Fruit fly (Drosophila melanogaster) whole organism, embryonic: ENCODE results near the gene Xport-B.

Experiments
- Abd-B ChIP-seq: fragments of 200-800 bp; sonication (Bioruptor generic); optimal IDR thresholded peaks from 2 replicates; lab custom pipeline; 2018; ENCODE audit warnings: missing biosample characterization, mild to moderate bottlenecking, missing genetic modification characterization, moderate library complexity
- BEAF-32 ChIP-seq: fragments of 200-800 bp; sonication (Bioruptor generic); optimal IDR thresholded peaks from 3 replicates; lab custom pipeline; 2017; ENCODE audit warnings: missing biosample characterization, missing genetic modification characterization, mild to moderate bottlenecking, moderate library complexity, missing genetic modification reagents
- Bdp1 ChIP-seq: fragments of 200-800 bp; sonication (Bioruptor generic); optimal IDR thresholded peaks from 3 replicates; lab custom pipeline; 2016; ENCODE audit warnings: missing biosample characterization, missing genetic modification characterization
- CG10209 ChIP-seq: fragments of 200-800 bp; sonication (Bioruptor generic); optimal IDR thresholded peaks from 3 replicates; lab custom pipeline; 2017; ENCODE audit warnings: missing biosample characterization, mild to moderate bottlenecking, missing genetic modification characterization, missing genetic modification reagents
- CG10462 ChIP-seq: fragments of 200-800 bp; sonication (Bioruptor generic); optimal IDR thresholded peaks from 2 replicates; lab custom pipeline; 2016; ENCODE audit warnings: missing biosample characterization, missing genetic modification characterization
- CG12104 ChIP-seq: fragments of 200-800 bp; sonication (Bioruptor generic); optimal IDR thresholded peaks from 3 replicates; lab custom pipeline; 2016; ENCODE audit warnings: missing biosample characterization, missing genetic modification characterization
- CG13424 ChIP-seq: fragments of 200-800 bp; sonication (Bioruptor generic); optimal IDR thresholded peaks from 2 replicates; lab custom pipeline; 2019; ENCODE audit warnings: missing biosample characterization, mild to moderate bottlenecking, missing genetic modification characterization, moderate library complexity
- CG14050 ChIP-seq: fragments of 200-800 bp; sonication (Bioruptor generic); IDR thresholded peaks from 3 replicates; pipeline ENCODE4 v1.3.6; 2022; ENCODE audit warnings: missing biosample characterization, missing genetic modification characterization
- CG17361 ChIP-seq: fragments of 200-800 bp; sonication (Bioruptor generic); IDR thresholded peaks from 3 replicates; pipeline ENCODE4 v1.3.6; 2022; ENCODE audit warnings: missing biosample characterization, missing genetic modification characterization
- CG17829 ChIP-seq: fragments of 200-800 bp; optimal IDR thresholded peaks from 2 replicates; lab custom pipeline; 2019; ENCODE audit warnings: missing biosample characterization, mild to moderate bottlenecking, missing genetic modification characterization, moderate library complexity
- CG2678 ChIP-seq: fragments of 200-800 bp; sonication (Bioruptor generic); optimal IDR thresholded peaks from 3 replicates; lab custom pipeline; 2019; ENCODE audit warnings: missing biosample characterization, mild to moderate bottlenecking, missing genetic modification characterization, moderate library complexity
- CG30020 ChIP-seq: fragments of 200-800 bp; optimal IDR thresholded peaks from 2 replicates; lab custom pipeline; 2019; ENCODE audit warnings: missing biosample characterization, mild to moderate bottlenecking, missing genetic modification characterization, moderate library complexity
- CG4404 ChIP-seq: fragments of 200-800 bp; sonication (Bioruptor generic); IDR thresholded peaks from 2 replicates; pipeline ENCODE4 v1.3.6; 2022; ENCODE audit warnings: missing biosample characterization, missing genetic modification characterization
- CG4820 ChIP-seq: fragments of 200-800 bp; sonication (Bioruptor generic); optimal IDR thresholded peaks from 3 replicates; lab custom pipeline; 2016; ENCODE audit warnings: missing biosample characterization, missing genetic modification characterization
- CG6254 ChIP-seq: fragments of 200-800 bp; sonication (Bioruptor generic); optimal IDR thresholded peaks from 3 replicates; lab custom pipeline; 2017; ENCODE audit warnings: mild to moderate bottlenecking, missing biosample characterization, missing genetic modification reagents, missing genetic modification characterization
- CG6765 ChIP-seq: fragments of 200-800 bp; sonication (Bioruptor generic); optimal IDR thresholded peaks from 3 replicates; lab custom pipeline; 2017; ENCODE audit warnings: missing biosample characterization, mild to moderate bottlenecking, missing genetic modification characterization
- CG7271 ChIP-seq: fragments of 200-800 bp; sonication (Bioruptor generic); optimal IDR thresholded peaks from 2 replicates; lab custom pipeline; 2018; ENCODE audit warnings: missing biosample characterization, mild to moderate bottlenecking, missing genetic modification characterization, moderate library complexity
- D19A ChIP-seq: fragments of 200-800 bp; optimal IDR thresholded peaks from 3 replicates; lab custom pipeline; 2019; ENCODE audit warnings: missing biosample characterization, mild to moderate bottlenecking, missing genetic modification characterization, moderate library complexity
- Dip3 ChIP-seq: fragments of 200-800 bp; sonication (Bioruptor generic); optimal IDR thresholded peaks from 3 replicates; lab custom pipeline; 2016; ENCODE audit warnings: missing biosample characterization, missing genetic modification characterization
- H2.0 ChIP-seq: fragments of 200-800 bp; sonication (Bioruptor generic); IDR thresholded peaks from 2 replicates; pipeline ENCODE4 v1.3.6; 2022; ENCODE audit warnings: missing biosample characterization, missing genetic modification characterization
- HmgD ChIP-seq: fragments of 200-800 bp; sonication (Bioruptor generic); optimal IDR thresholded peaks from 3 replicates; lab custom pipeline; 2016; ENCODE audit warnings: missing biosample characterization, missing genetic modification characterization
- Hr51 ChIP-seq, 2 experiments: fragments of 200-800 bp; sonication (Bioruptor generic); optimal IDR thresholded peaks; 2 replicates in 1 of 2; 3 replicates in 1 of 2; lab custom pipeline; 2016 to 2018; ENCODE audit warnings: missing biosample characterization in 2 of 2, missing genetic modification characterization in 2 of 2, mild to moderate bottlenecking in 1 of 2, moderate library complexity in 1 of 2
- Hr78 ChIP-seq, 2 experiments: fragments of 200-800 bp in 1 of 2; fragments of >200 bp in 1 of 2; sonication (Bioruptor generic) in 1 of 2; optimal IDR thresholded peaks; 2 replicates each; lab custom pipeline; 2017 to 2019; ENCODE audit warnings: missing biosample characterization in 2 of 2, missing genetic modification characterization in 2 of 2, mild to moderate bottlenecking in 1 of 2, moderate library complexity in 1 of 2
- Hsf ChIP-seq: fragments of 200-800 bp; sonication (Bioruptor generic); optimal IDR thresholded peaks from 3 replicates; lab custom pipeline; 2016; ENCODE audit warnings: missing biosample characterization, missing genetic modification characterization
- Lim3 ChIP-seq: fragments of 200-800 bp; sonication (Bioruptor generic); IDR thresholded peaks from 2 replicates; pipeline ENCODE4 v1.3.6; 2022; ENCODE audit warnings: missing biosample characterization, missing genetic modification characterization
- Max ChIP-seq: fragments of 200-800 bp; sonication (Bioruptor generic); optimal IDR thresholded peaks from 2 replicates; lab custom pipeline; 2016; ENCODE audit warnings: missing biosample characterization, mild to moderate bottlenecking, missing genetic modification characterization
- NK7.1 ChIP-seq: fragments of 200-800 bp; sonication (Bioruptor generic); optimal IDR thresholded peaks from 3 replicates; lab custom pipeline; 2016; ENCODE audit warnings: missing biosample characterization, missing genetic modification characterization
- Tbp ChIP-seq: fragments of >200 bp; optimal IDR thresholded peaks from 2 replicates; lab custom pipeline; 2018; ENCODE audit warnings: missing biosample characterization, missing genetic modification characterization
- Usf ChIP-seq: fragments of 200-800 bp; sonication (Bioruptor generic); optimal IDR thresholded peaks from 2 replicates; lab custom pipeline; 2017; ENCODE audit warnings: missing genotype, missing biosample characterization, missing genetic modification characterization
- Xbp1 ChIP-seq: fragments of 200-800 bp; sonication (Bioruptor generic); optimal IDR thresholded peaks from 3 replicates; lab custom pipeline; 2016; ENCODE audit warnings: missing biosample characterization, mild to moderate bottlenecking, missing genetic modification characterization
- YL-1 ChIP-seq: fragments of 200-800 bp; sonication (Bioruptor generic); optimal IDR thresholded peaks from 3 replicates; lab custom pipeline; 2017; ENCODE audit warnings: missing biosample characterization, mild to moderate bottlenecking, missing genetic modification characterization
- az2 ChIP-seq: fragments of 200-800 bp; sonication (Bioruptor generic); optimal IDR thresholded peaks from 3 replicates; lab custom pipeline; 2016; ENCODE audit warnings: missing biosample characterization, missing genetic modification characterization
- bowl ChIP-seq: fragments of 200-800 bp; sonication (Bioruptor generic); IDR thresholded peaks from 2 replicates; pipeline ENCODE4 v1.3.6; 2022; ENCODE audit warnings: missing biosample characterization, missing genetic modification characterization
- btn ChIP-seq: fragments of 200-800 bp; sonication (Bioruptor generic); optimal IDR thresholded peaks from 2 replicates; lab custom pipeline; 2016; ENCODE audit warnings: missing biosample characterization, missing genetic modification characterization
- cas ChIP-seq: fragments of 200-800 bp; sonication (Bioruptor generic); IDR thresholded peaks from 2 replicates; pipeline ENCODE4 v1.3.6; 2022; ENCODE audit warnings: missing biosample characterization, missing genetic modification characterization
- crp ChIP-seq, 2 experiments: fragments of 200-800 bp; sonication (Bioruptor generic); optimal IDR thresholded peaks; 2 replicates in 1 of 2; 3 replicates in 1 of 2; lab custom pipeline; 2017; ENCODE audit warnings: missing biosample characterization in 2 of 2, missing genetic modification characterization in 2 of 2, mild to moderate bottlenecking in 1 of 2, moderate library complexity in 1 of 2
- dmrt11E ChIP-seq: fragments of 200-800 bp; sonication (Bioruptor generic); optimal IDR thresholded peaks from 3 replicates; lab custom pipeline; 2018; ENCODE audit warnings: missing biosample characterization, mild to moderate bottlenecking, missing genetic modification characterization, moderate library complexity
- gcm2 ChIP-seq: fragments of 200-800 bp; sonication (Bioruptor generic); optimal IDR thresholded peaks from 2 replicates; lab custom pipeline; 2016; ENCODE audit warnings: missing biosample characterization, missing genetic modification characterization
- grau ChIP-seq: fragments of 200-800 bp; optimal IDR thresholded peaks from 3 replicates; lab custom pipeline; 2019; ENCODE audit warnings: missing biosample characterization, mild to moderate bottlenecking, missing genetic modification characterization, moderate library complexity
- oc ChIP-seq: fragments of 200-800 bp; sonication (Bioruptor generic); optimal IDR thresholded peaks from 2 replicates; lab custom pipeline; 2018; ENCODE audit warnings: missing biosample characterization, mild to moderate bottlenecking, missing genetic modification characterization, moderate library complexity
- otp ChIP-seq: fragments of 200-800 bp; sonication (Bioruptor generic); IDR thresholded peaks from 3 replicates; pipeline ENCODE4, ENCODE4 v1.3.6; 2022; ENCODE audit warnings: missing biosample characterization, missing genetic modification characterization
- scrt ChIP-seq: fragments of 200-800 bp; sonication (Bioruptor generic); optimal IDR thresholded peaks from 2 replicates; lab custom pipeline; 2018; ENCODE audit warnings: missing biosample characterization, mild to moderate bottlenecking, missing genetic modification characterization, moderate library complexity
- sens ChIP-seq: fragments of 200-800 bp; sonication (Bioruptor generic); peaks from one replicate; lab custom pipeline; 2016; ENCODE audit warnings: missing biosample characterization, missing genetic modification characterization
- seq ChIP-seq: fragments of 200-800 bp; sonication (Bioruptor generic); IDR thresholded peaks from 2 replicates; pipeline ENCODE4 v1.3.6; 2022; ENCODE audit warnings: missing biosample characterization, missing genetic modification characterization
- slp2 ChIP-seq: fragments of 200-800 bp; sonication (Bioruptor generic); optimal IDR thresholded peaks from 2 replicates; lab custom pipeline; 2016; ENCODE audit warnings: missing biosample characterization, missing genetic modification characterization
- sna ChIP-seq: fragments of 200-800 bp; sonication (Bioruptor generic); IDR thresholded peaks from 2 replicates; pipeline ENCODE4 v1.3.6; 2022; ENCODE audit warnings: missing biosample characterization, missing genetic modification characterization; ENCODE audit not compliant: partially characterized antibody
- ssp ChIP-seq: fragments of 200-800 bp; sonication (Bioruptor generic); IDR thresholded peaks from 2 replicates; pipeline ENCODE4 v1.3.6; 2022; ENCODE audit warnings: missing biosample characterization, missing genetic modification characterization
- wek ChIP-seq: fragments of 200-800 bp; sonication (Bioruptor generic); optimal IDR thresholded peaks from 3 replicates; lab custom pipeline; 2018; ENCODE audit warnings: missing biosample characterization, mild to moderate bottlenecking, missing genetic modification characterization, moderate library complexity
- wor ChIP-seq: fragments of 200-800 bp; sonication (Bioruptor generic); IDR thresholded peaks from 2 replicates; pipeline ENCODE4 v1.3.6; 2022; ENCODE audit warnings: missing biosample characterization, missing genetic modification characterization
- zfh1 ChIP-seq: fragments of 200-800 bp; sonication (Bioruptor generic); IDR thresholded peaks from 3 replicates; pipeline ENCODE4 v1.3.6; 2022; ENCODE audit warnings: missing biosample characterization, missing genetic modification characterization

Gene Xport-B

DNA sequence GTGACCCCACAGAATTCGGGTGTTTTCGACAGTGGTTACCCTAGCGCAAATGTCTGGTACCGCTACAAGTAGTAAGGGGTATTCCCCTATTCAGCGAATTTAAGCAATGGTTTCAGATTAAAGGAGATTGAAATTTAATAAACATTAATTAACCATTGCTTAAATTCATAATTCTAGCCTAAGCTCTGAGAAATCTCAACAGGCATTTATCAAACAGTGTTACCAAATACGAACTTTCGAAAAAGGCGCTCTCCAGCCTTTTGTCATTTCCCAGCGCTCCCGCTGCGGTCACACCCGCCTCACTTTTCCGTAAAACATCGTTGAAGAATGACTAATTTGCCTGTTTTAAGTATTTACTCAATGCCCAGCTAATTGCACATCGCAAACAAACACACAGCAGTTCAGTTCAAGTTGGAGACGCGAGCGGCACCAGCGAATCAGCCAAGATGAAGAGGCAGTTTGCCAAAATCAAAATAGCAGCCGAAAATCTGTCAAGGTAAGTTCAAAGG is 10.3 kb downstream of the Xport-B start, which contains the start of the genes Surf6 and RhoGAP92B (continued):
- TF ChIP-seq BEAF-32 (GFP tag; lab: Kevin White, UChicago), result peak; percentile 60
- TF ChIP-seq CG7271 (tag; lab: Kevin White, UChicago), result peak; percentile 5
- no peak for TF ChIP-seq bowl (GFP tag; lab: Robert Waterston, UW)
- TF ChIP-seq seq (GFP tag; lab: Robert Waterston, UW), result peak; percentile 47; the same call in 1 of the 2 replicates
- TF ChIP-seq CG6765 (GFP tag; lab: Kevin White, UChicago), result peak; percentile 75
- TF ChIP-seq Abd-B, result no peak
- peak; percentile 50 for TF ChIP-seq dmrt11E (tag; lab: Kevin White, UChicago)
- peak; percentile 92 for TF ChIP-seq YL-1 (GFP tag; lab: Kevin White, UChicago)
- peak; percentile 64 for TF ChIP-seq Dip3 (GFP tag; lab: Kevin White, UChicago)
- peak; percentile 58; the same call in 2 of the 3 replicates for TF ChIP-seq zfh1 (GFP tag; lab: Robert Waterston, UW)
- peak; percentile 60 for TF ChIP-seq CG10209 (GFP tag; lab: Kevin White, UChicago)
- TF ChIP-seq CG30020 (tag; lab: Kevin White, UChicago), result peak; percentile 51
- TF ChIP-seq D19A (tag; lab: Kevin White, UChicago), result peak; percentile 38
- TF ChIP-seq Hr78 (GFP tag; optimal IDR thresholded peaks at IDR 0.05; lab: Kevin White, UChicago), result peak in 1 of 2 experiments; percentile 98
- TF ChIP-seq CG14050 (GFP tag; lab: Robert Waterston, UW), result 0 out of 3 replicates have a peak, but pooled peaks have one; percentile 32
- peak; percentile 12 for TF ChIP-seq NK7.1 (GFP tag; lab: Kevin White, UChicago)
- TF ChIP-seq Hsf (GFP tag; lab: Kevin White, UChicago), result peak; percentile 71
- TF ChIP-seq ssp (GFP tag; lab: Robert Waterston, UW), result 0 out of 2 replicates have a peak, but pooled peaks have one; percentile 20
- TF ChIP-seq H2.0 (GFP tag; lab: Robert Waterston, UW), result no peak
- TF ChIP-seq crp (GFP tag; optimal IDR thresholded peaks at IDR 0.05; lab: Kevin White, UChicago), result peak in 1 of 2 experiments; percentile 62
- TF ChIP-seq cas (GFP tag; lab: Robert Waterston, UW), result peak; percentile 54; the same call in 1 of the 2 replicates
- TF ChIP-seq Max (GFP tag; lab: Kevin White, UChicago), result peak; percentile 95
- peak; percentile 55 for TF ChIP-seq az2 (GFP tag; lab: Kevin White, UChicago)
- peak; percentile 40 for TF ChIP-seq slp2 (GFP tag; lab: Kevin White, UChicago)
- TF ChIP-seq btn (GFP tag; lab: Kevin White, UChicago), result no peak
- peak; percentile 74 for TF ChIP-seq HmgD (GFP tag; lab: Kevin White, UChicago)
- peak; percentile 36 for TF ChIP-seq Bdp1
- TF ChIP-seq grau (tag; lab: Kevin White, UChicago), result peak; percentile 64
- peak; percentile 53 for TF ChIP-seq CG10462 (GFP tag; lab: Kevin White, UChicago)
- peak; percentile 99 for TF ChIP-seq wek
- TF ChIP-seq Tbp (GFP tag; lab: Kevin White, UChicago), result peak; percentile 10
- peak; percentile 38 for TF ChIP-seq CG12104 (GFP tag; lab: Kevin White, UChicago)
- TF ChIP-seq CG4820 (GFP tag; lab: Kevin White, UChicago), result peak; percentile 53
- peak; percentile 96 for TF ChIP-seq sens (GFP tag; lab: Kevin White, UChicago)
- TF ChIP-seq CG6254, result peak; percentile 52
- peak; percentile 64 for TF ChIP-seq CG2678 (tag; lab: Kevin White, UChicago)
- TF ChIP-seq sna (GFP tag; lab: Robert Waterston, UW), result 0 out of 2 replicates have a peak, but pooled peaks have one; percentile 28
- TF ChIP-seq CG13424 (tag; lab: Kevin White, UChicago), result peak; percentile 61
- peak; percentile 32 to 55 for TF ChIP-seq Hr51 (GFP tag; optimal IDR thresholded peaks at IDR 0.05; lab: Kevin White, UChicago)
- no peak for TF ChIP-seq otp (GFP tag; lab: Robert Waterston, UW)
- no peak for TF ChIP-seq oc
- TF ChIP-seq CG17361, result peak; percentile 63; the same call in 2 of the 3 replicates
- TF ChIP-seq Xbp1 (GFP tag; lab: Kevin White, UChicago), result peak; percentile 70
- no peak for TF ChIP-seq Lim3 (GFP tag; lab: Robert Waterston, UW)
- TF ChIP-seq scrt (GFP tag; lab: Kevin White, UChicago), result peak; percentile 56
- TF ChIP-seq CG17829 (tag; lab: Kevin White, UChicago), result peak; percentile 77
- no peak for TF ChIP-seq Usf (GFP tag; lab: Kevin White, UChicago)
- TF ChIP-seq gcm2 (GFP tag; lab: Kevin White, UChicago), result no peak
- no peak for TF ChIP-seq CG4404 (GFP tag; lab: Robert Waterston, UW)
- TF ChIP-seq wor, result no peak
